Worm (Caenorhabditis elegans) whole organism, late embryonic: ENCODE results near the gene M163.1.

ENCODE experiments used
- Y22D7AL.16 ChIP-seq: sonication (generic microtip); optimal IDR thresholded peaks from 2 replicates; lab custom pipeline; 2016; ENCODE audit warnings: missing genetic modification characterization, missing compliant biosample characterization
- ahr-1 ChIP-seq: sonication (generic microtip); optimal IDR thresholded peaks from 2 replicates; lab custom pipeline; 2016; ENCODE audit warnings: missing genetic modification characterization, missing compliant biosample characterization
- ceh-14 ChIP-seq: sonication (generic microtip); optimal IDR thresholded peaks from 2 replicates; lab custom pipeline; 2016; ENCODE audit warnings: missing genotype, missing genetic modification characterization, missing compliant biosample characterization
- ceh-18 ChIP-seq: sonication (generic microtip); optimal IDR thresholded peaks from 2 replicates; lab custom pipeline; 2016; ENCODE audit warnings: missing genetic modification characterization, missing compliant biosample characterization
- ceh-31 ChIP-seq: sonication (generic microtip); optimal IDR thresholded peaks from 2 replicates; lab custom pipeline; 2016; ENCODE audit warnings: missing genetic modification characterization, missing compliant biosample characterization
- ceh-45 ChIP-seq: fragments of 200-800 bp; sonication (Bioruptor generic); IDR thresholded peaks from 2 replicates; pipeline ENCODE4 v1.3.6; 2022; ENCODE audit warnings: missing genetic modification reagents, missing genetic modification characterization, missing compliant biosample characterization
- ceh-48 ChIP-seq: sonication (generic microtip); optimal IDR thresholded peaks from 2 replicates; lab custom pipeline; 2016; ENCODE audit warnings: missing genetic modification characterization, inconsistent platforms, missing compliant biosample characterization
- che-1 ChIP-seq: sonication (generic microtip); optimal IDR thresholded peaks from 2 replicates; lab custom pipeline; 2016; ENCODE audit warnings: mild to moderate bottlenecking, missing genetic modification characterization, missing compliant biosample characterization
- dmd-4 ChIP-seq: sonication (generic microtip); optimal IDR thresholded peaks from 2 replicates; lab custom pipeline; 2016; ENCODE audit warnings: borderline replicate concordance, missing genetic modification characterization, missing compliant biosample characterization
- dve-1 ChIP-seq: sonication (generic microtip); optimal IDR thresholded peaks from 2 replicates; lab custom pipeline; 2017; ENCODE audit warnings: antibody characterized with exemption, mild to moderate bottlenecking, missing genetic modification characterization, missing compliant biosample characterization
- elt-2 ChIP-seq: sonication (generic microtip); optimal IDR thresholded peaks from 2 replicates; lab custom pipeline; 2016; ENCODE audit warnings: missing genetic modification reagents, missing genetic modification characterization, missing compliant biosample characterization
- elt-4 ChIP-seq: sonication (generic microtip); optimal IDR thresholded peaks from 2 replicates; lab custom pipeline; 2016; ENCODE audit warnings: missing genetic modification characterization, missing compliant biosample characterization
- eyg-1 ChIP-seq: sonication (generic microtip); optimal IDR thresholded peaks from 2 replicates; lab custom pipeline; 2016; ENCODE audit warnings: missing genotype, missing genetic modification characterization, missing compliant biosample characterization
- fax-1 ChIP-seq: sonication (generic microtip); optimal IDR thresholded peaks from 2 replicates; lab custom pipeline; 2016; ENCODE audit warnings: missing genotype, missing genetic modification characterization, missing compliant biosample characterization
- fkh-6 ChIP-seq: sonication (generic microtip); optimal IDR thresholded peaks from 2 replicates; lab custom pipeline; 2016; ENCODE audit warnings: missing genetic modification characterization, missing compliant biosample characterization
- hlh-13 ChIP-seq: fragments of 200-800 bp; sonication (Bioruptor generic); optimal IDR thresholded peaks from 2 replicates; lab custom pipeline; 2018; ENCODE audit warnings: mild to moderate bottlenecking, missing genetic modification characterization, missing compliant biosample characterization
- hlh-15 ChIP-seq: sonication (generic microtip); optimal IDR thresholded peaks from 2 replicates; lab custom pipeline; 2016; ENCODE audit warnings: missing genetic modification characterization, missing compliant biosample characterization
- hlh-30 ChIP-seq: sonication (generic microtip); optimal IDR thresholded peaks from 2 replicates; lab custom pipeline; 2017; ENCODE audit warnings: antibody characterized with exemption, missing genetic modification characterization, missing compliant biosample characterization; ENCODE audit not compliant: insufficient read depth
- lin-11 ChIP-seq: fragments of 200-800 bp; sonication (Bioruptor generic); optimal IDR thresholded peaks from 2 replicates; lab custom pipeline; 2018; ENCODE audit warnings: mild to moderate bottlenecking, missing genetic modification characterization, missing compliant biosample characterization
- mec-3 ChIP-seq: sonication (generic microtip); optimal IDR thresholded peaks from 2 replicates; lab custom pipeline; 2016; ENCODE audit warnings: borderline replicate concordance, missing genetic modification characterization, missing compliant biosample characterization
- nfya-1 ChIP-seq: sonication (generic microtip); optimal IDR thresholded peaks from 2 replicates; lab custom pipeline; 2017; ENCODE audit warnings: missing genetic modification characterization, mild to moderate bottlenecking, missing compliant biosample characterization, antibody characterized with exemption, moderate library complexity
- nhr-11 ChIP-seq: fragments of 150-350 bp; optimal IDR thresholded peaks from 2 replicates; lab custom pipeline; 2014; ENCODE audit warnings: missing biosample characterization, missing genetic modification characterization
- npax-4 ChIP-seq: sonication (generic microtip); optimal IDR thresholded peaks from 2 replicates; lab custom pipeline; 2016; ENCODE audit warnings: missing genetic modification characterization, missing compliant biosample characterization
- odd-2 ChIP-seq: sonication (generic microtip); optimal IDR thresholded peaks from 2 replicates; lab custom pipeline; 2017; ENCODE audit warnings: antibody characterized with exemption, mild to moderate bottlenecking, missing genetic modification characterization, missing compliant biosample characterization
- pag-3 ChIP-seq: sonication (generic microtip); optimal IDR thresholded peaks from 2 replicates; lab custom pipeline; 2016; ENCODE audit warnings: missing compliant biosample characterization, missing genetic modification characterization, borderline replicate concordance
- pax-1 ChIP-seq: fragments of 150-350 bp; optimal IDR thresholded peaks from 2 replicates; lab custom pipeline; 2014; ENCODE audit warnings: missing biosample characterization, missing genetic modification characterization
- pqm-1 ChIP-seq: sonication (generic microtip); optimal IDR thresholded peaks from 2 replicates; lab custom pipeline; 2016; ENCODE audit warnings: missing genetic modification characterization, missing compliant biosample characterization
- pros-1 ChIP-seq: fragments of 150-350 bp; optimal IDR thresholded peaks from 2 replicates; lab custom pipeline; 2014; ENCODE audit warnings: missing biosample characterization, missing genetic modification reagents, missing genetic modification characterization
- ref-2 ChIP-seq: sonication (generic microtip); optimal IDR thresholded peaks from 2 replicates; lab custom pipeline; 2016; ENCODE audit warnings: missing genetic modification characterization, missing compliant biosample characterization
- rnt-1 ChIP-seq: sonication (generic microtip); optimal IDR thresholded peaks from 2 replicates; lab custom pipeline; 2016; ENCODE audit warnings: missing genetic modification characterization, missing compliant biosample characterization
- sox-2 ChIP-seq: fragments of 200-800 bp; sonication (Bioruptor generic); IDR thresholded peaks from 2 replicates; pipeline ENCODE4 v1.3.6; 2022; ENCODE audit warnings: missing genetic modification reagents, missing genetic modification characterization, missing compliant biosample characterization
- unc-3 ChIP-seq, 2 experiments: fragments of 200-800 bp in 1 of 2; sonication (Bioruptor generic) in 1 of 2; sonication (generic microtip) in 1 of 2; conservative IDR thresholded peaks in 1 of 2; optimal IDR thresholded peaks in 1 of 2; 2 replicates each; pipeline versions ENCODE4 v1.3.6 to Lab custom; 2016 to 2022; ENCODE audit warnings: missing compliant biosample characterization in 2 of 2, missing genetic modification characterization in 2 of 2, missing genetic modification reagents in 1 of 2
- unc-86 ChIP-seq: sonication (generic microtip); optimal IDR thresholded peaks from 2 replicates; lab custom pipeline; 2016; ENCODE audit warnings: missing genetic modification characterization, missing compliant biosample characterization
- zip-5 ChIP-seq: sonication (generic microtip); optimal IDR thresholded peaks from 2 replicates; lab custom pipeline; 2016; ENCODE audit warnings: missing genetic modification characterization, missing compliant biosample characterization
- ztf-16 ChIP-seq: sonication (generic microtip); optimal IDR thresholded peaks from 2 replicates; lab custom pipeline; 2017; ENCODE audit warnings: missing genetic modification characterization, missing compliant biosample characterization

M163.1 gene

DNA sequence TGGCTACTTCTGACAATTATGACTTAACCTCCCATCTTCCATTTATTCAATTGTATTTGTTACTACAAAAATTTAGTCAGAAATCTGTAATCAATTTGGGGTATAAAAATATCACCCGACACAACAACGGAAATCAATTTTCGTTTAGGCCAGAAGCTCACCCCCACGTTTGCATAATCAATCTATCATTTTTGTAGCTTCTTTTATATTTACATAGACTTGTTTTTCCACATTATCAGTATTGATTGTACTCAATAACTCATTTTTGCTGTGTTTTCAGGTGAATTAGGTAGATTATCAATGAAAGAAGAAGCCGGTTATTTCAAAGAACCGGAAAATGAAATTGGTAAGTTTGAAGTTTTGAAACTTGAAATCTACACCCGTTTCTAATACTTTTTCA lies 29.9 kb downstream of the M163.1 start, which contains the start of gene M163.5:
M163.5 (plus strand) TSS at position 301 of the 400 bp plus-strand sequence.
- TF ChIP-seq mec-3 (tag; lab: Kevin White, UChicago) (no peak), ref-2 (tag; lab: Kevin White, UChicago) (no peak), unc-3 (GFP tag; conservative IDR thresholded peaks at IDR 0.05; lab: Robert Waterston, UW) (no peak), unc-3 (tag; optimal IDR thresholded peaks at IDR 0.05; lab: Kevin White, UChicago) (no peak), ceh-31 (tag; lab: Kevin White, UChicago) (no peak), pax-1 (no peak), ceh-14 (tag; lab: Kevin White, UChicago) (no peak), unc-86 (no peak), sox-2 (GFP tag; lab: Robert Waterston, UW) (no peak), nhr-11 (no peak), ahr-1 (tag; lab: Kevin White, UChicago) (no peak), pag-3 (tag; lab: Kevin White, UChicago) (no peak), ztf-16 (tag; lab: Kevin White, UChicago) (no peak)

DNA sequence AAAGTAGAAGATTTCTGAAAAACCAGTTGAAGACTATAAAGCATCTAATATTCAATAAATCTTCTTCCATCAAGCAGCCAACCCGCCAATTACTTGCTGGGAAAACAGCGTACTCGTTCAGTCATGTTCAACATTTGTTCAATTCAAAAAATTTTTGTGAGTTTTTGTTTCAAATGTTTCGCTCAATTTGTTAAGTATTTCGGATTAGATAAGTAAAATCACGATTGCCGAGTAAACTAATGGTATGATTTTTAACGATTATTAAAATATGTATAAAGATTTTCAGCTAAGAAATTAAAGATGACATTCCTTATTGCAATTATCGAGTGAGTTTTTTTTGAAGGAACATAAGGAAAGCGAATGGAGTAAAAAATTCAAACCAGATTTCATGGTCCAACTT lies 32.9 kb downstream of the M163.1 start, which contains the start of gene M163.10:
M163.10 (plus strand) TSS at position 301 of the 400 bp plus-strand sequence.
- no peak for TF ChIP-seq pax-1
- TF ChIP-seq nfya-1 (tag; lab: Kevin White, UChicago) = no peak
- TF ChIP-seq elt-2 (tag; lab: Kevin White, UChicago) = no peak

DNA sequence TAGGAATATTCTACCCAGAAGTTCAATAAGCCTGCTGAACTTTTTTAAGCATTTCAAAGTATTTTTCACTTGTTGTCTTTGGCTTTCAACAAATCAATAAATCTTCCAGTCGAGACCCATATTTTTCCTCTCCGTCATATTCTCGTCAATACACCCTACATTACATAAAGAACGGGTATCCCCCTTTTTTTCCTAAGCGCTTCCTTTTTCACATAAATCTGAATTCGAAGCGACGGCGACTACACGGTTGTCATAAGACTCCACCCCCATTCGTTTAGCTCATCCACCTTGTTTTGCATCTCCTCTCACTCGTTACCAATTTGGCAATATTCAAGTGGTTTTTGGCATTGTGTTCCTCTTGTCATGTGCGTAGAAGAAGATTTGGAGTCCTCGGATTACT lies 34.3 kb downstream of the M163.1 start, which contains the start of gene M163.9:
M163.9 (plus strand) TSS at position 301 of the 400 bp plus-strand sequence.
- TF ChIP-seq npax-4 (no peak), dmd-4 (no peak)

DNA sequence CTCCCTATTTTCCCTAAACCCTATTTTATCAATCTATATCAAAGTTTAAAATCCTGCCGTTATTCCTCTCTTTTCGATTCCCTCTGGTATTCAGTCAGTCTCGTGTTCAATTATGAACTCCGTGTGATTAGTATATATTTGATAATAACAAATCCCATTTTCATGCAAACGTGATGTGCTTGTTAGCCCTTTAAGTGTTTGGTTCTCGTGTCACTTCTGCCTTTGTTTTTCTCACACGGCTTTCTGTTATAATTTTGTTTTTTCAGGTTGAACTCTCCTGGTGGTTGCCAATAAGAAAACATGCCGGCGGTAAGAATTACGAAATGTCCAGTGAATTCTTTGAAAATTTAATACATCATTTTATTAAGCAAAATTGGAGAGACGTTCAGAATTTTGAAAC lies 37.1 kb downstream of the M163.1 start, which contains the start of gene M163.21:
M163.21 (plus strand) TSS at position 301 of the 400 bp plus-strand sequence.
- TF ChIP-seq ceh-31 (tag; lab: Kevin White, UChicago) (no peak), zip-5 (tag; lab: Kevin White, UChicago) (no peak), odd-2 (tag; lab: Kevin White, UChicago) (no peak), nfya-1 (tag; lab: Kevin White, UChicago) (no peak), elt-2 (tag; lab: Kevin White, UChicago) (no peak), rnt-1 (tag; lab: Kevin White, UChicago) (no peak), eyg-1 (tag; lab: Kevin White, UChicago) (no peak), Y22D7AL.16 (tag; lab: Kevin White, UChicago) (no peak), ceh-18 (tag; lab: Kevin White, UChicago) (no peak), pax-1 (no peak), lin-11 (no peak)

ce11 chrX:14465593-14465992 lies 38.0 kb downstream of the M163.1 start, which contains the start of gene M163.22:
Gene M163.22, plus strand, starts transcription at chrX:14465893.
- no peak for TF ChIP-seq hlh-15 (tag; lab: Kevin White, UChicago)

ce11 chrX:14464513-14464912 lies 39.1 kb downstream of the M163.1 start, which contains the start of gene M163.7:
Gene M163.7, plus strand, starts transcription at chrX:14464813.
- TF ChIP-seq elt-4 (tag; lab: Kevin White, UChicago) = no peak
- no peak for TF ChIP-seq fax-1 (tag; lab: Kevin White, UChicago)
- TF ChIP-seq ceh-48 (tag; lab: Kevin White, UChicago) = no peak
- TF ChIP-seq dve-1 (tag; lab: Kevin White, UChicago) = no peak
- no peak for TF ChIP-seq che-1 (tag; lab: Kevin White, UChicago)
- TF ChIP-seq hlh-30 (tag; lab: Kevin White, UChicago) = no peak
- TF ChIP-seq hlh-13 (GFP tag; lab: Kevin White, UChicago) = no peak
- no peak for TF ChIP-seq ztf-16 (tag; lab: Kevin White, UChicago)
- TF ChIP-seq lin-11 = no peak
- no peak for TF ChIP-seq ceh-45
- no peak for TF ChIP-seq pax-1
- no peak for TF ChIP-seq fkh-6 (tag; lab: Kevin White, UChicago)
- TF ChIP-seq ahr-1 (tag; lab: Kevin White, UChicago) = no peak
- TF ChIP-seq pros-1 (tag; lab: Kevin White, UChicago) = no peak
- no peak for TF ChIP-seq pqm-1
- TF ChIP-seq sox-2 (GFP tag; lab: Robert Waterston, UW) = no peak
